Worm (Caenorhabditis elegans) whole organism, L1 larva: ENCODE results near the gene swt-1.
A peak's percentile ranks its signal among the peaks of the same experiment; 100 is the strongest.

Source experiments
- dsc-1 ChIP-seq: sonication (generic microtip); optimal IDR thresholded peaks from 2 replicates; lab custom pipeline; 2016; ENCODE audit warnings: mild to moderate bottlenecking, missing genetic modification characterization, missing compliant biosample characterization
- elt-3 ChIP-seq, 6 experiments: fragments of 150-350 bp in 1 of 6; sonication (generic microtip); optimal IDR thresholded peaks; 2 replicates each; lab custom pipeline; 2017 to 2018; ENCODE audit warnings: missing biosample characterization in 6 of 6, missing genetic modification characterization in 6 of 6, inconsistent platforms in 1 of 6
- fkh-4 ChIP-seq: sonication (generic microtip); optimal IDR thresholded peaks from 2 replicates; lab custom pipeline; 2016; ENCODE audit warnings: missing compliant biosample characterization, missing genetic modification characterization, borderline replicate concordance
- lir-3 ChIP-seq: sonication (generic microtip); optimal IDR thresholded peaks from 2 replicates; lab custom pipeline; 2016; ENCODE audit warnings: mild to moderate bottlenecking, missing genetic modification characterization, moderate library complexity, missing compliant biosample characterization; ENCODE audit not compliant: poor library complexity
- nhr-11 ChIP-seq: fragments of 150-350 bp; optimal IDR thresholded peaks from 2 replicates; lab custom pipeline; 2014; ENCODE audit warnings: missing biosample characterization, missing genetic modification characterization
- nhr-47 ChIP-seq: sonication (generic microtip); optimal IDR thresholded peaks from 2 replicates; lab custom pipeline; 2016; ENCODE audit warnings: mild to moderate bottlenecking, missing genetic modification characterization, moderate library complexity, missing compliant biosample characterization
- pag-3 ChIP-seq: sonication (generic microtip); optimal IDR thresholded peaks from 2 replicates; lab custom pipeline; 2017; ENCODE audit warnings: missing genetic modification characterization, mild to moderate bottlenecking, missing compliant biosample characterization, antibody characterized with exemption, borderline replicate concordance; ENCODE audit not compliant: insufficient read depth
- unc-98 ChIP-seq: fragments of 200-800 bp; sonication (Bioruptor generic); IDR thresholded peaks from 2 replicates; pipeline ENCODE4 v1.3.6; 2022; ENCODE audit warnings: missing genetic modification characterization, missing compliant biosample characterization

- no peak for TF ChIP-seq lir-3
- TF ChIP-seq elt-3 (tag; optimal IDR thresholded peaks at IDR 0.05; lab: Kevin White, UChicago) = peak in 2 of 6 experiments; percentile 37 to 46
- no peak for TF ChIP-seq nhr-11
- TF ChIP-seq nhr-47 (tag; lab: Kevin White, UChicago) = no peak
- no peak for TF ChIP-seq dsc-1 (tag; lab: Kevin White, UChicago)
- TF ChIP-seq fkh-4 (tag; lab: Kevin White, UChicago) = no peak
- no peak for TF ChIP-seq pag-3 (tag; lab: Kevin White, UChicago)
- no peak for TF ChIP-seq unc-98 (GFP tag; lab: Robert Waterston, UW)
Observed at ce11 chrIV:294737-295136, 12.6 kb upstream of the swt-1 start.
